Fruit fly (Drosophila melanogaster) whole organism, wandering third instar larva: ENCODE data around the gene CG7378.

Experiments
- Abd-B ChIP-seq: fragments of >200 bp; optimal IDR thresholded peaks from 2 replicates; lab custom pipeline; 2017; ENCODE audit warnings: missing biosample characterization, missing genetic modification characterization
- CG32264 ChIP-seq: fragments of 200-800 bp; sonication (Bioruptor generic); optimal IDR thresholded peaks from 2 replicates; lab custom pipeline; 2016; ENCODE audit warnings: missing biosample characterization, missing genetic modification characterization
- Dfd ChIP-seq: fragments of >200 bp; optimal IDR thresholded peaks from 2 replicates; lab custom pipeline; 2017; ENCODE audit warnings: missing biosample characterization, missing genetic modification characterization
- Dif ChIP-seq: fragments of 200-275, 200-300 bp; sonication (Bioruptor generic); optimal IDR thresholded peaks from 2 replicates; lab custom pipeline; 2018; ENCODE audit warnings: missing biosample characterization, missing genetic modification characterization; ENCODE audit not compliant: partially characterized antibody
- GATAd ChIP-seq: sonication (Bioruptor generic); optimal IDR thresholded peaks from 2 replicates; lab custom pipeline; 2016; ENCODE audit warnings: missing biosample characterization, missing genetic modification characterization
- HLH106 ChIP-seq: fragments of 200-800 bp; optimal IDR thresholded peaks from 3 replicates; lab custom pipeline; 2019; ENCODE audit warnings: missing biosample characterization, mild to moderate bottlenecking, missing genetic modification characterization, moderate library complexity
- Hnf4 ChIP-seq: fragments of 200-800 bp; sonication (Bioruptor generic); optimal IDR thresholded peaks from 2 replicates; lab custom pipeline; 2016; ENCODE audit warnings: missing biosample characterization, mild to moderate bottlenecking, missing genetic modification characterization
- Hr78 ChIP-seq: fragments of >200 bp; optimal IDR thresholded peaks from 2 replicates; lab custom pipeline; 2017; ENCODE audit warnings: missing biosample characterization, missing genetic modification characterization
- Hr83 ChIP-seq: fragments of 200-300 bp; sonication (Bioruptor generic); optimal IDR thresholded peaks from 2 replicates; lab custom pipeline; 2016; ENCODE audit warnings: missing biosample characterization, mild to moderate bottlenecking, missing genetic modification characterization, moderate library complexity; ENCODE audit not compliant: poor library complexity, severe bottlenecking
- Myc ChIP-seq: fragments of >200 bp; optimal IDR thresholded peaks from 2 replicates; lab custom pipeline; 2017
- N ChIP-seq: fragments of >200 bp; optimal IDR thresholded peaks from 2 replicates; lab custom pipeline; 2018; ENCODE audit warnings: missing biosample characterization, missing external identifiers, missing genetic modification characterization
- OdsH ChIP-seq: fragments of 200-800 bp; sonication (Bioruptor generic); optimal IDR thresholded peaks from 2 replicates; lab custom pipeline; 2016; ENCODE audit warnings: missing biosample characterization, mild to moderate bottlenecking, missing genetic modification characterization
- Rel ChIP-seq, 2 experiments: fragments of 200-800 bp; sonication (Bioruptor generic) in 1 of 2; optimal IDR thresholded peaks; 2 replicates in 1 of 2; 3 replicates in 1 of 2; lab custom pipeline; 2016 to 2019; ENCODE audit warnings: mild to moderate bottlenecking in 2 of 2, missing biosample characterization in 2 of 2, missing genetic modification characterization in 2 of 2, moderate library complexity in 1 of 2
- Sp1 ChIP-seq: fragments of 200-800 bp; sonication (Bioruptor generic); optimal IDR thresholded peaks from 3 replicates; lab custom pipeline; 2019; ENCODE audit warnings: missing biosample characterization, mild to moderate bottlenecking, missing genetic modification characterization, moderate library complexity
- Vsx2 ChIP-seq: fragments of 200-300, 225-300 bp; sonication (Bioruptor generic); optimal IDR thresholded peaks from 2 replicates; lab custom pipeline; 2018; ENCODE audit warnings: missing biosample characterization, missing genetic modification characterization; ENCODE audit not compliant: partially characterized antibody
- br ChIP-seq: fragments of 200-800 bp; sonication (Bioruptor generic); optimal IDR thresholded peaks from 2 replicates; lab custom pipeline; 2016; ENCODE audit warnings: missing biosample characterization, missing genetic modification characterization
- brk ChIP-seq: fragments of 200-800 bp; sonication (Bioruptor generic); optimal IDR thresholded peaks from 2 replicates; lab custom pipeline; 2016; ENCODE audit warnings: missing biosample characterization, mild to moderate bottlenecking, missing genetic modification characterization
- dl ChIP-seq, 2 experiments: fragments of 175-275, 200-275 bp in 1 of 2; fragments of 200-275 bp in 1 of 2; sonication (Bioruptor generic); optimal IDR thresholded peaks; lab custom pipeline; 2018; ENCODE audit warnings: mild to moderate bottlenecking in 2 of 2, missing biosample characterization in 2 of 2, missing genetic modification characterization in 2 of 2, moderate library complexity in 2 of 2; ENCODE audit not compliant: partially characterized antibody in 2 of 2, insufficient read depth in 1 of 2
- dsf ChIP-seq: sonication (Bioruptor generic); optimal IDR thresholded peaks from 2 replicates; lab custom pipeline; 2016; ENCODE audit warnings: missing biosample characterization, missing genetic modification characterization, borderline replicate concordance
- ey ChIP-seq: fragments of 200-800 bp; sonication (Bioruptor generic); optimal IDR thresholded peaks from 2 replicates; lab custom pipeline; 2016; ENCODE audit warnings: missing biosample characterization, missing genetic modification characterization
- foxo ChIP-seq, 2 experiments: fragments of 200-800 bp; sonication (Bioruptor generic); optimal IDR thresholded peaks; 2 replicates in 1 of 2; 3 replicates in 1 of 2; lab custom pipeline; 2016 to 2017; ENCODE audit warnings: missing biosample characterization in 2 of 2, missing genetic modification characterization in 2 of 2
- fru ChIP-seq: fragments of 200-800 bp; sonication (Bioruptor generic); optimal IDR thresholded peaks from 3 replicates; lab custom pipeline; 2016; ENCODE audit warnings: missing biosample characterization, mild to moderate bottlenecking, missing genetic modification characterization
- h ChIP-seq: fragments of 200-800 bp; sonication (Bioruptor generic); optimal IDR thresholded peaks from 3 replicates; lab custom pipeline; 2016; ENCODE audit warnings: missing biosample characterization, mild to moderate bottlenecking, missing genetic modification characterization
- jim ChIP-seq: fragments of 175-275, 200-325 bp; sonication (Bioruptor generic); optimal IDR thresholded peaks from 2 replicates; lab custom pipeline; 2016; ENCODE audit warnings: missing biosample characterization, mild to moderate bottlenecking, missing genetic modification characterization
- lola ChIP-seq: fragments of >200 bp; optimal IDR thresholded peaks from 2 replicates; lab custom pipeline; 2017; ENCODE audit warnings: missing biosample characterization, missing genetic modification characterization
- psq ChIP-seq: fragments of 200-800 bp; sonication (Bioruptor generic); optimal IDR thresholded peaks from 3 replicates; lab custom pipeline; 2017; ENCODE audit warnings: missing biosample characterization, mild to moderate bottlenecking, missing genetic modification characterization, moderate library complexity
- rgr ChIP-seq: fragments of 200-800 bp; sonication (Bioruptor generic); optimal IDR thresholded peaks from 3 replicates; lab custom pipeline; 2016; ENCODE audit warnings: missing biosample characterization, mild to moderate bottlenecking, missing genetic modification characterization
- sv ChIP-seq: fragments of 200-800 bp; sonication (Bioruptor generic); optimal IDR thresholded peaks from 3 replicates; lab custom pipeline; 2016; ENCODE audit warnings: missing biosample characterization, missing genetic modification characterization
- usp ChIP-seq: fragments of >200 bp; optimal IDR thresholded peaks from 2 replicates; lab custom pipeline; 2017; ENCODE audit warnings: missing biosample characterization, missing genetic modification characterization
- woc ChIP-seq: sonication (Bioruptor generic); optimal IDR thresholded peaks from 2 replicates; lab custom pipeline; 2016; ENCODE audit warnings: missing biosample characterization, mild to moderate bottlenecking, missing genetic modification characterization

Gene CG7378

DNA sequence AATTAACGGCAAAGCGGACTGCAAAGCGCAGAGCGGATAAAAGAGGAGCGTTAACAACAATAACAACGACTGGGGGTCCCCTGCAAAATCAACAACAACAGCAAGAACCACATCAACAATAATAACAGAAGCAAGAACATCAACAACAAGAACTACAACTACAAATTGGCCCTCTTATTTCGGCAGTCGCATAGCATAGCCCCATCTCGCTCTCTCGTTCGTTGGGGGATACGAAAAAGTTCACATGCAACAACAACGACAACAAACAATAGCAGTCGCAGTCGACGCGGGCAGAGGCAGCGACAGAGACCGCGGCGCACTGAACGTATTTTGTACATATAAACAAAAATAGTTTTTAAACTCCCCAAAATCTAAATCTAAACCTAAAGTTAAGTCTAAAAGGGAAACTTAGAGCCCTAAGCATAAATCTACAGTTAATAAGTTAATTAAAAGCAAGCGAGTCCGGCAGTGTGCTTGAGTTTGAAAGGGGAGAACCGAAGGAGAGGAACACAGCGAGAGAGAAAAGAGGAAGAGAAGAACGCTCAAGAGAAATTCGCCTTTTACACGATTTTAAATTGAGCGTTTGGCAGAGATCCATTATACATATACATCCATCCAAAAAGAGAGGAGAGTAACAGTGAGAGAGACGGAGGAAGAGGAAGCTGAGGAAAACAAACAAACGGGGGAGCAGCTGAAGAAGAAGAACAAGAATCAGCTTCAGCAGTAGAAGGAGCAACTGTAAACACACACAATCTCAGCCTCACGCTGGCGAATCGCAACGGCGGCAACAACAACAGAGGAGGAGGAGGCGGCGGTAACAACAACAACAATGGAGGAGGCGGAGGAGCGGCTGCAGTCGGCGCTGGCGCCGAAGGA is 35.5 kb upstream of the CG7378 start:
- TF ChIP-seq dl (GFP tag; optimal IDR thresholded peaks at IDR 0.05; lab: Kevin White, UChicago; ENCODE audit: insufficient read depth in 1 of 2, partially characterized antibody in 2 of 2) (peak in 1 of 2 experiments; percentile 61), Rel (GFP tag; optimal IDR thresholded peaks at IDR 0.05; lab: Kevin White, UChicago) (no peak), Rel (tag; optimal IDR thresholded peaks at IDR 0.05; lab: Kevin White, UChicago) (peak; percentile 52), OdsH (no peak), psq (GFP tag; lab: Kevin White, UChicago) (peak; percentile 82), brk (GFP tag; lab: Kevin White, UChicago) (no peak), Dif (GFP tag; lab: Kevin White, UChicago) (peak; percentile 19), lola (GFP tag; lab: Kevin White, UChicago) (no peak)

DNA sequence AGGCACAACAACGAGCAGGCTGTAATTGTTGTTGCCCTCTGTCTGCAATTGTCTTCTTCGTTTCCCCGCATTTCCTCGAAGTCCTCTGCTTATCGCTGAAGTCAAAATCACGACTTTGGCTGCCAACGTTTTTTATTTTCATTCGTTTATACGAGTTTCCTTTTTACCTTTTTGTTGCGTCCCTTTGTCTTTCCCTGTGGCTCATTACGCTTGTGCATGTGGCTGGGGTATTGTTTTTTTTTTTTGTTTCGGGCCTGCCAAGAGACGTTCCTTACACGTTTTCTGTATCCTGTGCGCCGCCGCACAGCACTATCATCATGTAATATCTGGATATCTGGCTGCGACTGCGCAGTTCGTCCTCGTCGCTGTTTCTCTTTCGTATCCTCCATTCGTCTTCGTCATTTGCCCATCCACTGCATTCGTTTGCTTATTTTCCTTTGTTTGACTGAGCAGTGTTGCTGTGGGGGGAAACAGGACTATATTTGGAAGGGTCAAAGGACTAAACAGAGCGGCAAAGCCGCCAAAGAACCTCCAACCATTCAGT is 33.8 kb upstream of the CG7378 start:
- TF ChIP-seq psq (GFP tag; lab: Kevin White, UChicago) (peak; percentile 73), Sp1 (GFP tag; lab: Kevin White, UChicago) (no peak)

DNA sequence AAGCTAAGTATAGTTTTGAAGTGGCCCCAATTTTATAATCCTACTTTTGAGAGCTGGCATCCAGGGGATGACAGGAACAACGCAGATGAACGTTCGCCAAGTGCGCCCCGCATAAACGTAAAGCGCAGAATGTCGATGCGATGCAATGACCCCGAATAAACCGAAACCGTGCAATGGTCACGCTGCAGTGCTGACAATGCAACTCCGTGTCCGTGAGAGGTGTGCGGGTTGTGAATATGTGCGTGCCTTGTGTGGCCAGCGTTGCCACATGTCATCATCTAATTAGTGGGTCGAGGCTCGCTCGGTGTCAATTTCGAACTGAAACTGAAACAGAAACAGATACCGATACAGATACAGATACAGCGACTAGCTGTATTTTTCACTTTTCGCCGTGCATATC is 32.1 kb upstream of the CG7378 start:
- TF ChIP-seq Dfd (GFP tag; lab: Kevin White, UChicago) (no peak), brk (GFP tag; lab: Kevin White, UChicago) (no peak), OdsH (no peak), lola (GFP tag; lab: Kevin White, UChicago) (no peak), N (GFP tag; lab: Kevin White, UChicago) (no peak), Rel (GFP tag; optimal IDR thresholded peaks at IDR 0.05; lab: Kevin White, UChicago) (no peak), Rel (tag; optimal IDR thresholded peaks at IDR 0.05; lab: Kevin White, UChicago) (no peak), CG32264 (GFP tag; lab: Kevin White, UChicago) (no peak), HLH106 (tag; lab: Kevin White, UChicago) (no peak), woc (GFP tag; lab: Kevin White, UChicago) (no peak), Hr78 (GFP tag; lab: Kevin White, UChicago) (no peak), usp (GFP tag; lab: Kevin White, UChicago) (no peak), dsf (no peak), Hnf4 (GFP tag; lab: Kevin White, UChicago) (no peak), jim (GFP tag; lab: Kevin White, UChicago) (no peak), Abd-B (no peak)

DNA sequence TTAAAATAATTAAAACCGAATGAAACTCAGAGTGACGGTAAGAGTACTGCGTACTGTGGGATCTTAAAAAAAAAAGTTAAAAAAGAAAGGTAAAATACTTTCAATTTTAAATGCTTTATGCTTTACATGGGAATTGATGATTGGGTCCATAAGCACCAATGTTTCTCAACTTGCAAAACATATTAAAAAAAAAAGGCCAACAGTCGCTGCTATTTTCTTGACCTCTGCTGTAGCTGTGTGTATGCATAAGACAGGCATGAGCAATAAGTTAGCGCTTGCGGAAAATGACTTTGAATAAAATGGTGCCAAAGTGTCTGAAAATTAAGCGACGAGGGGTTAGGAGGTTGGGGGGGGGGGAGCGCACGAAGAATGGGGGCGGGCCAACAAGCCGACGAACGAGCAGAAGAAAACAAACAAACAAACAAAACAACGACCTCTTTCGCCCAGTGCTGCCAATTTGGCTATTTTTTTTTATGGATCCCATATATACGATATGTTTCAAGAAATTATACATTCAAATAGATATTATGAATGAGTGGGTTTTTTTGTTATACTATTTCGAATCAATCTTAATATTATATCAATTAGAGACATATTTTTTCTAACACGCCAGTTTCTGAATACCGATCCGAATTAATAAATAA is 30.6 kb upstream of the CG7378 start:
- TF ChIP-seq CG32264 (GFP tag; lab: Kevin White, UChicago) (peak; percentile 19), usp (GFP tag; lab: Kevin White, UChicago) (no peak), ey (peak; percentile 64), psq (GFP tag; lab: Kevin White, UChicago) (peak; percentile 54), Myc (lab: Kevin White, UChicago) (peak; percentile 49), OdsH (peak; percentile 56), Sp1 (GFP tag; lab: Kevin White, UChicago) (peak; percentile 60), HLH106 (tag; lab: Kevin White, UChicago) (peak; percentile 39), Dif (GFP tag; lab: Kevin White, UChicago) (no peak), Vsx2 (no peak), br (GFP tag; lab: Kevin White, UChicago) (peak; percentile 64), Hr83 (GFP tag; lab: Kevin White, UChicago) (peak; percentile 57), woc (GFP tag; lab: Kevin White, UChicago) (peak; percentile 27), GATAd (no peak), fru (GFP tag; lab: Kevin White, UChicago) (peak; percentile 72), sv (GFP tag; lab: Kevin White, UChicago) (no peak), rgr (GFP tag; lab: Kevin White, UChicago) (peak; percentile 67), h (peak; percentile 62), foxo (GFP tag; optimal IDR thresholded peaks at IDR 0.05; lab: Kevin White, UChicago) (peak in 1 of 2 experiments; percentile 71)
